Fruit fly (Drosophila melanogaster): ENCODE results near the gene Gld.

dm6 chr3R:7223972-7224464 lies 41.5 kb downstream of the Gld start, which contains the start of gene thw:
- TF ChIP-seq Ets98B (GFP tag; IDR thresholded peaks at IDR 0.05) (no peak), CG4496 (GFP tag; IDR thresholded peaks at IDR 0.05) (no peak), Pif1A (GFP tag; optimal IDR thresholded peaks at IDR 0.05) (no peak), Pif1B (GFP tag; optimal IDR thresholded peaks at IDR 0.05) (no peak), Snoo (tag; optimal IDR thresholded peaks at IDR 0.05) (no peak), rn (GFP tag; IDR thresholded peaks at IDR 0.05) (no peak), CG9948 (tag; optimal IDR thresholded peaks at IDR 0.05) (no peak), CG10348 (GFP tag; IDR thresholded peaks at IDR 0.05) (no peak), CG32121 (GFP tag; IDR thresholded peaks at IDR 0.05) (no peak), EcR (GFP tag; optimal IDR thresholded peaks at IDR 0.05) (no peak), CG12605 (GFP tag; IDR thresholded peaks at IDR 0.05) (no peak), CG8159 (tag; optimal IDR thresholded peaks at IDR 0.05) (no peak), D1 (tag; optimal IDR thresholded peaks at IDR 0.05) (no peak)
